Worm (Caenorhabditis elegans) whole organism, mixed stage, embryonic: ENCODE measurements around the gene idpp-2.

Experiments
- ceh-39 ChIP-seq: fragments of 150-350 bp; optimal IDR thresholded peaks from 2 replicates; lab custom pipeline; 2014; ENCODE audit warnings: missing biosample characterization, missing genetic modification characterization
- ceh-43 ChIP-seq: fragments of 200-800 bp; sonication (Bioruptor generic); optimal IDR thresholded peaks from 2 replicates; lab custom pipeline; 2018; ENCODE audit warnings: mild to moderate bottlenecking, missing genetic modification characterization, moderate library complexity, missing compliant biosample characterization
- ces-1 ChIP-seq: fragments of 150-350 bp; optimal IDR thresholded peaks from 2 replicates; lab custom pipeline; 2014; ENCODE audit warnings: missing biosample characterization, missing genetic modification reagents, missing genetic modification characterization
- elt-3 ChIP-seq: fragments of 150-350 bp; optimal IDR thresholded peaks from 2 replicates; lab custom pipeline; 2014; ENCODE audit warnings: missing biosample characterization, missing genetic modification characterization
- ham-2 ChIP-seq: fragments of 200-800 bp; sonication (Bioruptor generic); optimal IDR thresholded peaks from 2 replicates; lab custom pipeline; 2018; ENCODE audit warnings: mild to moderate bottlenecking, missing genetic modification characterization, missing compliant biosample characterization
- hlh-1 ChIP-seq: fragments of 150-350 bp; optimal IDR thresholded peaks from 2 replicates; lab custom pipeline; 2014; ENCODE audit warnings: missing biosample characterization, missing genetic modification reagents, missing genetic modification characterization
- lsy-2 ChIP-seq: fragments of 150-350 bp; optimal IDR thresholded peaks from 2 replicates; lab custom pipeline; 2014; ENCODE audit warnings: missing biosample characterization, missing genetic modification characterization
- mab-5 ChIP-seq: fragments of 150-350 bp; optimal IDR thresholded peaks from 2 replicates; lab custom pipeline; 2014; ENCODE audit warnings: missing biosample characterization, missing genetic modification characterization
- mep-1 ChIP-seq: fragments of 150-350 bp; optimal IDR thresholded peaks from 2 replicates; lab custom pipeline; 2017; ENCODE audit warnings: missing biosample characterization, missing genetic modification reagents, missing genetic modification characterization, inconsistent platforms
- nhr-12 ChIP-seq: fragments of 150-350 bp; optimal IDR thresholded peaks from 2 replicates; lab custom pipeline; 2014; ENCODE audit warnings: missing biosample characterization, missing genetic modification characterization
- nhr-237 ChIP-seq: fragments of 150-350 bp; optimal IDR thresholded peaks from 2 replicates; lab custom pipeline; 2014; ENCODE audit warnings: missing biosample characterization, missing genetic modification characterization
- nhr-28 ChIP-seq: fragments of 150-350 bp; optimal IDR thresholded peaks from 2 replicates; lab custom pipeline; 2014; ENCODE audit warnings: missing biosample characterization, missing genetic modification characterization
- snpc-4 ChIP-seq: fragments of 150-350 bp; optimal IDR thresholded peaks from 2 replicates; lab custom pipeline; 2014; ENCODE audit warnings: missing biosample characterization, missing genetic modification characterization
- ztf-11 ChIP-seq: fragments of 150-350 bp; optimal IDR thresholded peaks from 2 replicates; lab custom pipeline; 2014; ENCODE audit warnings: missing biosample characterization, missing genetic modification characterization

- no peak for TF ChIP-seq ceh-39
- no peak for TF ChIP-seq snpc-4 (tag; lab: Kevin White, UChicago)
- TF ChIP-seq nhr-237, result no peak
- TF ChIP-seq elt-3 (tag; lab: Kevin White, UChicago), result no peak
- no peak for TF ChIP-seq ces-1
- no peak for TF ChIP-seq nhr-28
- no peak for TF ChIP-seq mep-1 (tag; lab: Kevin White, UChicago)
- no peak for TF ChIP-seq nhr-12
- TF ChIP-seq ceh-43, result no peak
- no peak for TF ChIP-seq mab-5 (tag; lab: Kevin White, UChicago)
- TF ChIP-seq hlh-1 (tag; lab: Kevin White, UChicago), result no peak
- no peak for TF ChIP-seq lsy-2 (tag; lab: Kevin White, UChicago)
- TF ChIP-seq ztf-11 (tag; lab: Kevin White, UChicago), result no peak
- no peak for TF ChIP-seq ham-2 (GFP tag; lab: Kevin White, UChicago)
These were observed 26.2 kb downstream of the idpp-2 start for ce11 chrV:27604-28003.
